Worm (Caenorhabditis elegans): ENCODE results near the gene W04G3.11.

DNA sequence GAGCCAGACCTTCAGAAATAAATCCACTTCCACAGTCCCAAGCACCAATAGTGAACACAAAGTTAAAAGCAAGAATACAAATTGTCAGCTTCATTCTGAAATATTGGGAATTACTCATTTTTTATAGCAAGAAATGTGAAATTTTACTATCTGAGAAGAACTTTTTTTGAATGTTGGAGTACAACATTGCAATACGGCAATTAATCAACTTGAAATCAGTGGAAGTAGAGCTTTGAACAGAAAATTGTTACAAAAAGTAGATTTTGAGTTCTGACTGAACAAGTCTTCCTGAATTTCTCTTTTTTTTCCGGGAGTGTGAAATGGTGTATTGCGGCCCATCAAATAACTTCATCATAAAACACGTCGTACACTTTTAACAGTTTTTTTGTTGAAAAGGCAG, 10.8 kb upstream of the W04G3.11 start, which contains the start of gene W04G3.10:
- no peak for TF ChIP-seq tag-97 (GFP tag; IDR thresholded peaks at IDR 0.05)
- TF ChIP-seq nhr-76 (tag; optimal IDR thresholded peaks at IDR 0.05), result no peak
- TF ChIP-seq aly-2 (tag; optimal IDR thresholded peaks at IDR 0.05), result no peak
- TF ChIP-seq nhr-237 (tag; optimal IDR thresholded peaks at IDR 0.05), result no peak

All from whole organism, L4 larva.